Fruit fly (Drosophila melanogaster): ENCODE measurements around the gene CG13458.

DNA sequence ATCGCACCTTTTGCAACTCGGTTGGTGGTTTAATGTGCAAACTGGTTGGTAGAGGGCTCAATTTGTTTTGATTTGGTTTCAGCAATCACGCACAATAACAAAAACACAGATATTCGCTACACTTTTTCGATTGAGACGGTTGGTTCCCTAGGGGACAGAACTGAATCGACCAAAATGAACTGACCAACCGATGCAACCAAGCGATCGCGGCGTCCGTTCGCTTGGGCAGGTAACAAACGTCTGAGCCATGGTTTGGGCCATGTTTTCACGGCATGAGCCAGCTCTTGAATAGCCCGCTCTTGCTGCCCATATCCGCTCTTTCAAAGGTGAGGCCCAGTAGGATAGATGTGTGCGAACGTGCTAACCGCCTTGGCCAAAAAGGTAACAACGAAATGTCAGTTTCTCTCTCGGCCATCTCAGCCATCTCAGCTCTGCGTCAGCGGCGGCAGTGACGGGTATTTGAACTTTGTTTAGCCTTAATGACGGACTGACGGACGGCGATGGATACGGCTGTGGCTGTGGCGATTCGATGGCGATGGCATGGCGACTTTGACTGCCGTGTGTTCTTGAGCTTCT is 11.8 kb downstream of the CG13458 start, which contains the start of gene CG16959:
- TF ChIP-seq H2.0 (GFP tag; IDR thresholded peaks at IDR 0.05) (no peak), CG30403 (GFP tag; optimal IDR thresholded peaks at IDR 0.05) (no peak), da (GFP tag; optimal IDR thresholded peaks at IDR 0.05) (no peak), Xrp1 (GFP tag; IDR thresholded peaks at IDR 0.05) (no peak), Rfx (GFP tag; IDR thresholded peaks at IDR 0.05) (no peak), danr (GFP tag; IDR thresholded peaks at IDR 0.05) (no peak), Nf-YC (tag; optimal IDR thresholded peaks at IDR 0.05) (no peak), al (GFP tag; IDR thresholded peaks at IDR 0.05) (no peak), dan (GFP tag; IDR thresholded peaks at IDR 0.05) (no peak), CG7963 (GFP tag; IDR thresholded peaks at IDR 0.05; ENCODE audit: partially characterized antibody) (no peak), CG7271 (tag; optimal IDR thresholded peaks at IDR 0.05) (no peak), CG11456 (GFP tag; IDR thresholded peaks at IDR 0.05) (no peak)

Measured in whole organism, embryonic.